Fruit fly (Drosophila melanogaster): ENCODE data around the gene RpS27A.

The RpS27A gene

DNA sequence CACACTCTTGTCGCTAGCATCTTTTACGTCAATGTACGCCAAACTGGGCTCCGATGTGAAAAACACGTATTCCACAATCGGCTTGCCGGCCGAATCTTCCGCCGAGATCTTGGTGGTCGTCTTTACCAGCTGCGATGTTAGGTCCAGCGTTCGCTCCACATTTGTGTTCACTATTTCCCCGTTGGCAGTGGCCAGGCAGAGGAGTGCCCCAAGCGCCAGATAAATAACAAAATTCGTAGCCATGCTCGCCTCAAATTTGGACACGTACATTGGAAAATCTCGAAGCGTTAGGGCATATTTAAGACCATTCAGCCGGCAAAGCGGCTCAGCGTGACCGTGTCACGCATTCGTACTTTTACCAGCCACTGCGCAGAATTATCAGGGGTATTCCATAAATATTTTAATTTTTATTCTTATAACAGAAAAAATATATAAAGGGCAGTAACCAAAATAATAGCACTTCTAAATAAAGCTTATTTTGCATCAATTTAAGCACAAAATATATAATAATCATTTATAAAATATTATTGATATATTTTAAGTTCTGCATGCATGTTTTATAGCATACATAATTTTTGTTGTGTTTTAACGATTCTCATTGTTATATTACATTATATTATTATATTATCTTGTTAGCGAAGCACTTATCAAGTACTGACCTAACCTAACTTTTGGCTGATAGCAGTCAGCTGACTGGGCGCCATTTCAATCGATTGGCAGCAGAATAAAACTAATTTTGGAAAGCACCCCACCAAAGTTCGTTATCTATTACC lies 32.5 kb upstream of the RpS27A start, which contains the start of the genes CG33303 and dpr19 (continued):
- TF ChIP-seq ranshi (GFP tag; IDR thresholded peaks at IDR 0.05) = 0 out of 2 replicates have a peak, but pooled peaks have one; percentile 33
- no peak for TF ChIP-seq Ets65A (GFP tag)
- TF ChIP-seq Meics (GFP tag; optimal IDR thresholded peaks at IDR 0.05) = peak; percentile 80
- peak; percentile 70 for TF ChIP-seq CG3281 (GFP tag; optimal IDR thresholded peaks at IDR 0.05)
- peak; percentile 72 for TF ChIP-seq CG13894 (tag; optimal IDR thresholded peaks at IDR 0.05)
- no peak for TF ChIP-seq CG1647 (GFP tag; optimal IDR thresholded peaks at IDR 0.05)
- TF ChIP-seq Eip74EF (GFP tag; optimal IDR thresholded peaks at IDR 0.05) = peak in 1 of 2 experiments; percentile 79
- peak; percentile 92 for TF ChIP-seq CG2712 (tag; optimal IDR thresholded peaks at IDR 0.05)
- no peak for TF ChIP-seq ab (GFP tag; optimal IDR thresholded peaks at IDR 0.05)
- TF ChIP-seq maf-S (GFP tag; optimal IDR thresholded peaks at IDR 0.05) = no peak
- no peak for TF ChIP-seq her (GFP tag; optimal IDR thresholded peaks at IDR 0.05)
- TF ChIP-seq CG12744 (GFP tag; optimal IDR thresholded peaks at IDR 0.05) = no peak
- peak; percentile 87 for TF ChIP-seq CG13296 (GFP tag; optimal IDR thresholded peaks at IDR 0.05)
- peak; percentile 70 for TF ChIP-seq Atf6 (GFP tag; IDR thresholded peaks at IDR 0.05)
- TF ChIP-seq lola (GFP tag; optimal IDR thresholded peaks at IDR 0.05) = peak in 1 of 3 experiments; percentile 77
- no peak for TF ChIP-seq Antp (GFP tag; optimal IDR thresholded peaks at IDR 0.05)
- peak; percentile 90 for TF ChIP-seq phol (tag; optimal IDR thresholded peaks at IDR 0.05)
- peak; percentile 85 for TF ChIP-seq YL-1 (GFP tag; optimal IDR thresholded peaks at IDR 0.05)
- peak; percentile 77 for TF ChIP-seq Ssrp (tag; optimal IDR thresholded peaks at IDR 0.05)
- TF ChIP-seq H2.0 (GFP tag; IDR thresholded peaks at IDR 0.05) = peak; percentile 35; the same call in 1 of the 2 replicates

DNA sequence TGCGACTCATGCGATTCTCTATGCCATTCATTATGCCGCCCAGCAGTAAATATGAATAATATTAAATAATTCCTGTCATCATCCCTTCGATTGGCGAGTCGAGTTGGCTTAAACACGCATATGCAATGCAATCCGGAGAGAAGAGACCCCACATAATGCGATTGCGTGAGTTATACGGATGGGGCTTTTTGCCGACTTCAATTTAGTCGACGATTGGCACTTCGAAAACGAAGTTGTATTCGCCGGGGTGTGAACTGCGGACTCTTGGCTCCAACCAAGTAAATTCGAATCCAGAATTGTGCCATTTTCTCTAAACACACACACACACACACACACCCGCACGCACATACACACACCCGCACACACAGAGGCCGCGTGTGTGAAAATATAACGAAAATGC lies 31.9 kb upstream of the RpS27A start:
- TF ChIP-seq CG4360 (GFP tag; IDR thresholded peaks at IDR 0.05) = no peak
- TF ChIP-seq row (GFP tag; IDR thresholded peaks at IDR 0.05) = no peak
- TF ChIP-seq cg (GFP tag; optimal IDR thresholded peaks at IDR 0.05) = peak; percentile 65
- no peak for TF ChIP-seq Lpt (GFP tag; optimal IDR thresholded peaks at IDR 0.05)
- TF ChIP-seq Dfd (GFP tag; optimal IDR thresholded peaks at IDR 0.05) = peak in 1 of 2 experiments; percentile 8
- no peak for TF ChIP-seq slou (GFP tag; optimal IDR thresholded peaks at IDR 0.05)
- no peak for TF ChIP-seq vfl (GFP tag; optimal IDR thresholded peaks at IDR 0.05)
- no peak for TF ChIP-seq CG12744 (GFP tag; optimal IDR thresholded peaks at IDR 0.05)
- peak; percentile 83 for TF ChIP-seq Deaf1 (tag; optimal IDR thresholded peaks at IDR 0.05)
- no peak for TF ChIP-seq dm (GFP tag; optimal IDR thresholded peaks at IDR 0.05)
- no peak for TF ChIP-seq CG9727 (GFP tag; optimal IDR thresholded peaks at IDR 0.05)
- TF ChIP-seq run (tag; optimal IDR thresholded peaks at IDR 0.05) = no peak
- TF ChIP-seq CG16779 (GFP tag; IDR thresholded peaks at IDR 0.05) = no peak
- TF ChIP-seq amos (GFP tag; IDR thresholded peaks at IDR 0.05; ENCODE audit: partially characterized antibody) = no peak; the same call in 1 of the 2 replicates
- TF ChIP-seq CG33213 (GFP tag; optimal IDR thresholded peaks at IDR 0.05) = no peak
- no peak for TF ChIP-seq CG17328 (GFP tag; IDR thresholded peaks at IDR 0.05)
- no peak for TF ChIP-seq CG1233 (GFP tag; optimal IDR thresholded peaks at IDR 0.05)
- no peak for TF ChIP-seq HmgD (GFP tag; optimal IDR thresholded peaks at IDR 0.05)
- TF ChIP-seq CG2202 (tag; optimal IDR thresholded peaks at IDR 0.05) = no peak
- TF ChIP-seq corto (GFP tag; optimal IDR thresholded peaks at IDR 0.05) = no peak
- no peak for TF ChIP-seq tap (tag; optimal IDR thresholded peaks at IDR 0.05)
- no peak for TF ChIP-seq ham (GFP tag; IDR thresholded peaks at IDR 0.05)
- TF ChIP-seq sqz (GFP tag; optimal IDR thresholded peaks at IDR 0.05) = no peak
- TF ChIP-seq Oaz (GFP tag; IDR thresholded peaks at IDR 0.05) = no peak
- peak in 1 of 2 experiments; percentile 40 for TF ChIP-seq Pdp1 (GFP tag; optimal IDR thresholded peaks at IDR 0.05)
- no peak for TF ChIP-seq CG34376 (GFP tag; optimal IDR thresholded peaks at IDR 0.05)
- no peak for TF ChIP-seq Chrac-16 (GFP tag; optimal IDR thresholded peaks at IDR 0.05)
- TF ChIP-seq CG34422 (GFP tag; IDR thresholded peaks at IDR 0.05) = no peak
- TF ChIP-seq CG2889 (GFP tag; IDR thresholded peaks at IDR 0.05) = no peak
- no peak for TF ChIP-seq HLHmδ (GFP tag; optimal IDR thresholded peaks at IDR 0.05)
- TF ChIP-seq CG1602 (GFP tag; optimal IDR thresholded peaks at IDR 0.05) = no peak
